Fruit fly (Drosophila melanogaster): ENCODE data around the gene CG17159.

The CG17159 gene

DNA sequence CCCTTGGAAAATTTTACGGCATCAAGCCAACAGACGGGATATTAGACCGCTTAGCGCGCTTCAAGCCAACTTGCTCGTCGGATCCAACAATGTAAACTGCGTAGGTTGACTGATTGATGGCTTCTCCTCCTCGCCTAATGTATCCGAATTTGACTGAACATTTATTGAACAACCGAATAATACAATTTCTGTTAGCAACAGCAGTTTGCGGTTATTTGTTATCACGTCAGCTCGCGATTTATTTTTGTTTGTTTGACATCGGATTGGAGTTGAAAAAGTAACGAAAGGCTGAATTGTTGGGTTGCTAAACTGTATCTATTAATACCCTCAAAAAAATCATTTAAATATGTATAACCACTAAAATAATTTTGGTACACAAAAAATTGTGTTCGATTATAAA, at the start of gene CG17159:
Gene CG17159, minus strand, starts transcription at position 101 of the 400 bp plus-strand sequence.
- TF ChIP-seq lab (GFP tag; optimal IDR thresholded peaks at IDR 0.05) (no peak), CG4282 (GFP tag; optimal IDR thresholded peaks at IDR 0.05) (no peak), disco-r (GFP tag; optimal IDR thresholded peaks at IDR 0.05) (no peak)

DNA sequence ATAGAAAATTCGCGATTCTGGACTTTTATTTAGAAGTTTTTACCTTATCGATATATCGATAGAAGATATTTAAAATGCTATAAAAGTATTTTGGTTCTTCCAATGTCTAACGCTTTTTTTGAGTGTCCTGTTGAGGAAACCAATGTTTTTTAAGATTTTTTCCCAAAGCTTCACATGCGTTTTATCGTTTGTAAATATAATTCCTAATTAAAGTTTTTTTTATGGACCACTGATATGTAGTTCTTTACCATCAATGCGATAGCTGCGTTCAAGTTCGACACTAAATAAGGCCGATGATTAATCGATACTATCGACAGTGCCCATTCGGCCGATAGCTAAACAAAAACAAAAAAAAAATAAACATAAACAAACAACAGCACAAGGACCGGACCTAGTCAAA, 13.3 kb upstream of the CG17159 start, which contains the start of gene ATbp:
Gene ATbp, plus strand, starts transcription at position 312 of the 400 bp plus-strand sequence.
- TF ChIP-seq CG15514 (GFP tag; optimal IDR thresholded peaks at IDR 0.05) (peak; percentile 38), fd102C (GFP tag; optimal IDR thresholded peaks at IDR 0.05) (no peak), CG9437 (GFP tag; optimal IDR thresholded peaks at IDR 0.05) (no peak), CG8089 (GFP tag; optimal IDR thresholded peaks at IDR 0.05) (no peak), CG7271 (tag; optimal IDR thresholded peaks at IDR 0.05) (no peak), Mes4 (GFP tag; optimal IDR thresholded peaks at IDR 0.05) (no peak), Dbx (GFP tag; IDR thresholded peaks at IDR 0.05) (0 out of 3 replicates have a peak, but pooled peaks have one; percentile 14), Dad (GFP tag; optimal IDR thresholded peaks at IDR 0.05) (no peak), CG3847 (GFP tag; IDR thresholded peaks at IDR 0.05) (0 out of 2 replicates have a peak, but pooled peaks have one; percentile 20), mld (GFP tag; IDR thresholded peaks at IDR 0.05; ENCODE audit: partially characterized antibody) (peak; percentile 85), CG10147 (GFP tag; optimal IDR thresholded peaks at IDR 0.05) (no peak), CG10654 (GFP tag; optimal IDR thresholded peaks at IDR 0.05) (no peak), Usf (GFP tag; optimal IDR thresholded peaks at IDR 0.05) (no peak), knrl (GFP tag; IDR thresholded peaks at IDR 0.05; ENCODE audit: partially characterized antibody) (peak; percentile 97), CG11093 (GFP tag; IDR thresholded peaks at IDR 0.05) (no peak), CG10979 (tag; optimal IDR thresholded peaks at IDR 0.05) (no peak), row (GFP tag; IDR thresholded peaks at IDR 0.05) (peak; percentile 75), pzg (GFP tag; optimal IDR thresholded peaks at IDR 0.05) (peak; percentile 20), Six4 (GFP tag; optimal IDR thresholded peaks at IDR 0.05) (no peak), Abd-B (GFP tag; optimal IDR thresholded peaks at IDR 0.05) (peak; percentile 77), unc-4 (GFP tag; IDR thresholded peaks at IDR 0.05; ENCODE audit: partially characterized antibody) (peak; percentile 81), pfk (GFP tag; optimal IDR thresholded peaks at IDR 0.05) (no peak), NfI (GFP tag; optimal IDR thresholded peaks at IDR 0.05) (no peak), HLH4C (GFP tag; IDR thresholded peaks at IDR 0.05; ENCODE audit: partially characterized antibody) (peak; percentile 92), CG31224 (GFP tag; IDR thresholded peaks at IDR 0.05) (no peak), CG4282 (GFP tag; optimal IDR thresholded peaks at IDR 0.05) (no peak), ac (GFP tag; optimal IDR thresholded peaks at IDR 0.05) (no peak), Ets97D (GFP tag; optimal IDR thresholded peaks at IDR 0.05) (peak; percentile 22), Hsf (GFP tag; optimal IDR thresholded peaks at IDR 0.05) (peak; percentile 18), CG17802 (tag; optimal IDR thresholded peaks at IDR 0.05) (no peak), hb (GFP tag; IDR thresholded peaks at IDR 0.05; ENCODE audit: partially characterized antibody) (peak; percentile 96), Fer3 (tag; optimal IDR thresholded peaks at IDR 0.05) (no peak), Ets65A (GFP tag) (peak; percentile 79), tio (GFP tag; optimal IDR thresholded peaks at IDR 0.05) (no peak), emc (GFP tag; optimal IDR thresholded peaks at IDR 0.05) (no peak), CG12744 (GFP tag; optimal IDR thresholded peaks at IDR 0.05) (no peak), sqz (GFP tag; optimal IDR thresholded peaks at IDR 0.05) (peak; percentile 63), GATAe (GFP tag; conservative IDR thresholded peaks at IDR 0.05) (no peak), CG14965 (GFP tag; optimal IDR thresholded peaks at IDR 0.05; ENCODE audit: borderline replicate concordance) (no peak), dmrt99B (tag; optimal IDR thresholded peaks at IDR 0.05) (no peak), phol (tag; optimal IDR thresholded peaks at IDR 0.05) (peak; percentile 35), Bdp1 (GFP tag; optimal IDR thresholded peaks at IDR 0.05) (no peak), lov (optimal IDR thresholded peaks at IDR 0.05) (no peak), lov (GFP tag; IDR thresholded peaks at IDR 0.05) (no peak), Eip74EF (GFP tag; optimal IDR thresholded peaks at IDR 0.05) (no peak), Poxn (GFP tag; IDR thresholded peaks at IDR 0.05) (no peak), luna (GFP tag; optimal IDR thresholded peaks at IDR 0.05) (no peak)
